Worm (Caenorhabditis elegans): ENCODE results near the gene tdo-2.
A peak's percentile ranks its signal among the peaks of the same experiment; 100 is the strongest.

The tdo-2 gene

ce11 chrIII:5919799-5920387 is at the start of gene tdo-2, which contains the start of gene C28H8.2:
Gene tdo-2, minus strand, starts transcription at chrIII:5919955.
Gene C28H8.2, plus strand, starts transcription at chrIII:5920322.
- no peak for TF ChIP-seq him-1 (tag; optimal IDR thresholded peaks at IDR 0.05)
- TF ChIP-seq W03F9.2 (tag; optimal IDR thresholded peaks at IDR 0.05), result no peak
- TF ChIP-seq dao-5 (tag; optimal IDR thresholded peaks at IDR 0.05), result no peak

ce11 chrIII:5967640-5968039 is 47.9 kb upstream of the tdo-2 start:
- TF ChIP-seq dao-5 (tag; optimal IDR thresholded peaks at IDR 0.05) (no peak), W03F9.2 (tag; optimal IDR thresholded peaks at IDR 0.05) (no peak), him-1 (tag; optimal IDR thresholded peaks at IDR 0.05) (no peak)

- TF ChIP-seq W03F9.2 (tag; optimal IDR thresholded peaks at IDR 0.05), result no peak
- TF ChIP-seq dao-5 (tag; optimal IDR thresholded peaks at IDR 0.05), result no peak
- TF ChIP-seq him-1 (tag; optimal IDR thresholded peaks at IDR 0.05), result no peak
Measured at ce11 chrIII:5965839-5966463, 46.2 kb upstream of the tdo-2 start, which contains the start of gene dct-6. Gene dct-6, plus strand, starts transcription at chrIII:5966413.

ce11 chrIII:5965368-5965767 is 45.6 kb upstream of the tdo-2 start:
- TF ChIP-seq W03F9.2 (tag; optimal IDR thresholded peaks at IDR 0.05) (no peak), him-1 (tag; optimal IDR thresholded peaks at IDR 0.05) (no peak), dao-5 (tag; optimal IDR thresholded peaks at IDR 0.05) (no peak)

ce11 chrIII:5964058-5964632 is 44.4 kb upstream of the tdo-2 start:
- TF ChIP-seq W03F9.2 (tag; optimal IDR thresholded peaks at IDR 0.05) (no peak), him-1 (tag; optimal IDR thresholded peaks at IDR 0.05) (no peak), dao-5 (tag; optimal IDR thresholded peaks at IDR 0.05) (no peak)

ce11 chrIII:5961560-5961959 is 41.8 kb upstream of the tdo-2 start:
- TF ChIP-seq him-1 (tag; optimal IDR thresholded peaks at IDR 0.05), result no peak

- TF ChIP-seq dao-5 (tag; optimal IDR thresholded peaks at IDR 0.05), result no peak
- TF ChIP-seq W03F9.2 (tag; optimal IDR thresholded peaks at IDR 0.05), result no peak
- no peak for TF ChIP-seq him-1 (tag; optimal IDR thresholded peaks at IDR 0.05)
Measured at ce11 chrIII:5959049-5959448, 39.3 kb upstream of the tdo-2 start.

ce11 chrIII:5958172-5958886 is 38.6 kb upstream of the tdo-2 start, which contains the start of the genes nono-1 and nop-1:
Gene nono-1, minus strand, starts transcription at chrIII:5958246.
Gene nop-1, plus strand, starts transcription at chrIII:5958722.
- peak; percentile 51 for TF ChIP-seq W03F9.2 (tag; optimal IDR thresholded peaks at IDR 0.05)
- no peak for TF ChIP-seq dao-5 (tag; optimal IDR thresholded peaks at IDR 0.05)
- no peak for TF ChIP-seq him-1 (tag; optimal IDR thresholded peaks at IDR 0.05)

- no peak for TF ChIP-seq him-1 (tag; optimal IDR thresholded peaks at IDR 0.05)
- TF ChIP-seq W03F9.2 (tag; optimal IDR thresholded peaks at IDR 0.05), result no peak
- TF ChIP-seq dao-5 (tag; optimal IDR thresholded peaks at IDR 0.05), result no peak
Measured at ce11 chrIII:5953913-5954290, 34.1 kb upstream of the tdo-2 start.

- TF ChIP-seq him-1 (tag; optimal IDR thresholded peaks at IDR 0.05) (no peak), W03F9.2 (tag; optimal IDR thresholded peaks at IDR 0.05) (no peak), dao-5 (tag; optimal IDR thresholded peaks at IDR 0.05) (no peak)
Measured at ce11 chrIII:5953041-5953912, 33.5 kb upstream of the tdo-2 start.

- TF ChIP-seq dao-5 (tag; optimal IDR thresholded peaks at IDR 0.05), result no peak
- TF ChIP-seq W03F9.2 (tag; optimal IDR thresholded peaks at IDR 0.05), result no peak
- no peak for TF ChIP-seq him-1 (tag; optimal IDR thresholded peaks at IDR 0.05)
Measured at ce11 chrIII:5951589-5952378, 32.0 kb upstream of the tdo-2 start.

ce11 chrIII:5950756-5951345 is 31.1 kb upstream of the tdo-2 start:
- no peak for TF ChIP-seq dao-5 (tag; optimal IDR thresholded peaks at IDR 0.05)
- no peak for TF ChIP-seq him-1 (tag; optimal IDR thresholded peaks at IDR 0.05)
- TF ChIP-seq W03F9.2 (tag; optimal IDR thresholded peaks at IDR 0.05), result no peak

Measured in whole organism, L4/young adult.